Fruit fly (Drosophila melanogaster): ENCODE measurements around the gene CG6005.

dm6 chr3R:19069740-19070139 lies 45.9 kb upstream of the CG6005 start:
- TF ChIP-seq pan (optimal IDR thresholded peaks at IDR 0.05) (no peak), Vsx2 (GFP tag; optimal IDR thresholded peaks at IDR 0.05; ENCODE audit: partially characterized antibody) (no peak), h (GFP tag; optimal IDR thresholded peaks at IDR 0.05) (no peak), dsf (GFP tag; optimal IDR thresholded peaks at IDR 0.05; ENCODE audit: borderline replicate concordance) (no peak), ey (GFP tag; optimal IDR thresholded peaks at IDR 0.05) (no peak), CG32264 (GFP tag; optimal IDR thresholded peaks at IDR 0.05) (no peak), Dif (GFP tag; optimal IDR thresholded peaks at IDR 0.05; ENCODE audit: partially characterized antibody) (no peak), br (GFP tag; optimal IDR thresholded peaks at IDR 0.05) (no peak), Sp1 (GFP tag; optimal IDR thresholded peaks at IDR 0.05) (no peak), CG9705 (GFP tag; optimal IDR thresholded peaks at IDR 0.05) (no peak), foxo (GFP tag; optimal IDR thresholded peaks at IDR 0.05) (no peak), N (GFP tag; optimal IDR thresholded peaks at IDR 0.05) (no peak), rgr (GFP tag; optimal IDR thresholded peaks at IDR 0.05) (no peak), dl (GFP tag; optimal IDR thresholded peaks at IDR 0.05; ENCODE audit: insufficient read depth in 1 of 2, partially characterized antibody in 2 of 2) (no peak)
